Worm (Caenorhabditis elegans) whole organism, midembryonic: Measurements from ENCODE around the gene str-71.

ENCODE experiments used
- T22C8.4 ChIP-seq: fragments of 200-800 bp; sonication (Bioruptor generic); IDR thresholded peaks from 2 replicates; pipeline ENCODE4 v1.3.6; 2022; ENCODE audit warnings: missing genetic modification characterization, missing compliant biosample characterization
- cog-1 ChIP-seq: sonication (generic microtip); optimal IDR thresholded peaks from 2 replicates; lab custom pipeline; 2016; ENCODE audit warnings: missing genetic modification characterization, missing compliant biosample characterization
- flt-1 ChIP-seq: fragments of 200-800 bp; sonication (Bioruptor generic); IDR thresholded peaks from 2 replicates; pipeline ENCODE4 v1.3.6; 2022; ENCODE audit warnings: missing genetic modification characterization, missing compliant biosample characterization
- klf-2 ChIP-seq: fragments of 200-800 bp; sonication (Bioruptor generic); conservative IDR thresholded peaks from 2 replicates; pipeline ENCODE4 v1.3.6; 2022; ENCODE audit warnings: missing genetic modification reagents, missing genetic modification characterization, missing compliant biosample characterization
- med-1 ChIP-seq: sonication (generic microtip); optimal IDR thresholded peaks from 2 replicates; lab custom pipeline; 2017; ENCODE audit warnings: missing genetic modification characterization, mild to moderate bottlenecking, missing compliant biosample characterization, antibody characterized with exemption, missing genetic modification reagents; ENCODE audit not compliant: insufficient read depth
- ref-1 ChIP-seq: fragments of 200-800 bp; sonication (Bioruptor generic); conservative IDR thresholded peaks from 2 replicates; pipeline ENCODE4 v1.3.6; 2022; ENCODE audit warnings: missing genetic modification reagents, missing genetic modification characterization, missing compliant biosample characterization

- TF ChIP-seq ref-1, result no peak
- no peak for TF ChIP-seq T22C8.4
- no peak for TF ChIP-seq klf-2 (GFP tag; lab: Robert Waterston, UW)
- TF ChIP-seq med-1 (GFP tag; lab: Kevin White, UChicago), result no peak
- no peak for TF ChIP-seq flt-1 (GFP tag; lab: Robert Waterston, UW)
- TF ChIP-seq cog-1 (tag; lab: Kevin White, UChicago), result no peak
Observed at ce11 chrV:15459088-15459487, at the start of gene str-71.
